Fruit fly (Drosophila melanogaster): ENCODE results near the gene per.
A peak's percentile ranks its signal among the peaks of the same experiment; 100 is the strongest.

per gene

dm6 chrX:2659430-2660075 is 25.8 kb upstream of the per start (continued):
- TF ChIP-seq dmrt99B (tag; optimal IDR thresholded peaks at IDR 0.05) (no peak), Drgx (GFP tag; IDR thresholded peaks at IDR 0.05) (peak; percentile 58), so (GFP tag; IDR thresholded peaks at IDR 0.05) (no peak), CG8281 (tag; optimal IDR thresholded peaks at IDR 0.05) (no peak), cwo (GFP tag; optimal IDR thresholded peaks at IDR 0.05) (no peak), pfk (GFP tag; optimal IDR thresholded peaks at IDR 0.05) (peak; percentile 31), CG2120 (GFP tag; optimal IDR thresholded peaks at IDR 0.05) (no peak), CG5180 (GFP tag; optimal IDR thresholded peaks at IDR 0.05) (no peak), CG2712 (tag; optimal IDR thresholded peaks at IDR 0.05) (peak; percentile 3), bigmax (GFP tag; optimal IDR thresholded peaks at IDR 0.05) (no peak), CG15073 (GFP tag; optimal IDR thresholded peaks at IDR 0.05) (no peak), klu (GFP tag; IDR thresholded peaks at IDR 0.05) (no peak), peb (GFP tag; IDR thresholded peaks at IDR 0.05) (no peak), Dbx (GFP tag; IDR thresholded peaks at IDR 0.05) (no peak), stc (GFP tag; IDR thresholded peaks at IDR 0.05) (no peak), chn (GFP tag; optimal IDR thresholded peaks at IDR 0.05) (no peak), CTCF (GFP tag; optimal IDR thresholded peaks at IDR 0.05) (peak; percentile 88), CG15269 (tag; optimal IDR thresholded peaks at IDR 0.05) (no peak), CG10431 (GFP tag; optimal IDR thresholded peaks at IDR 0.05) (no peak), CG18476 (GFP tag; optimal IDR thresholded peaks at IDR 0.05) (no peak), en (GFP tag; optimal IDR thresholded peaks at IDR 0.05) (no peak), al (GFP tag; IDR thresholded peaks at IDR 0.05) (no peak), Xrp1 (GFP tag; IDR thresholded peaks at IDR 0.05) (peak; percentile 19; the same call in 1 of the 2 replicates), CG11247 (GFP tag; IDR thresholded peaks at IDR 0.05) (0 out of 2 replicates have a peak, but pooled peaks have one; percentile 18), NC2β (GFP tag; optimal IDR thresholded peaks at IDR 0.05) (no peak), CG18262 (tag; optimal IDR thresholded peaks at IDR 0.05) (peak; percentile 6), Side (GFP tag; optimal IDR thresholded peaks at IDR 0.05) (no peak), gce (GFP tag; IDR thresholded peaks at IDR 0.05) (no peak), ATbp (GFP tag; optimal IDR thresholded peaks at IDR 0.05) (peak; percentile 12), nom (GFP tag; optimal IDR thresholded peaks at IDR 0.05) (peak; percentile 23), CG12155 (GFP tag; optimal IDR thresholded peaks at IDR 0.05) (no peak), CG17361 (GFP tag; IDR thresholded peaks at IDR 0.05) (no peak), ac (GFP tag; optimal IDR thresholded peaks at IDR 0.05) (no peak), CG14441 (GFP tag; IDR thresholded peaks at IDR 0.05) (no peak), CG10462 (GFP tag; optimal IDR thresholded peaks at IDR 0.05) (no peak), H15 (GFP tag; IDR thresholded peaks at IDR 0.05) (no peak), CrebB (tag; optimal IDR thresholded peaks at IDR 0.05) (no peak), CG4282 (GFP tag; optimal IDR thresholded peaks at IDR 0.05) (no peak), CG6689 (GFP tag; IDR thresholded peaks at IDR 0.05) (no peak), HLHmδ (GFP tag; optimal IDR thresholded peaks at IDR 0.05) (peak; percentile 49), HmgZ (tag; optimal IDR thresholded peaks at IDR 0.05) (no peak), caup (GFP tag; optimal IDR thresholded peaks at IDR 0.05; ENCODE audit: severe bottlenecking) (no peak), YL-1 (GFP tag; optimal IDR thresholded peaks at IDR 0.05) (no peak), CG14860 (GFP tag; IDR thresholded peaks at IDR 0.05; ENCODE audit: partially characterized antibody) (no peak), tup (GFP tag; optimal IDR thresholded peaks at IDR 0.05) (no peak), chm (GFP tag; IDR thresholded peaks at IDR 0.05) (no peak), CG2202 (tag; optimal IDR thresholded peaks at IDR 0.05) (no peak), CG9609 (GFP tag; optimal IDR thresholded peaks at IDR 0.05) (no peak), pb (GFP tag; optimal IDR thresholded peaks at IDR 0.05) (no peak), wek (GFP tag; optimal IDR thresholded peaks at IDR 0.05) (no peak), grau (tag; optimal IDR thresholded peaks at IDR 0.05) (no peak), Ada2b (GFP tag; IDR thresholded peaks at IDR 0.05) (no peak)

Data from whole organism, embryonic.